Fruit fly (Drosophila melanogaster) Kc167 (cell line): Measurements from ENCODE around the gene CG43386.

ENCODE experiments used
- Myc ChIP-seq: fragments of >200 bp; optimal IDR thresholded peaks from 2 replicates; lab custom pipeline; 2017; ENCODE audit warnings: missing external identifiers
- psq ChIP-seq: fragments of >200 bp; optimal IDR thresholded peaks from 2 replicates; lab custom pipeline; 2017; ENCODE audit warnings: missing external identifiers

- TF ChIP-seq psq (lab: Kevin White, UChicago) (no peak), Myc (lab: Kevin White, UChicago) (no peak)
These were observed 32.8 kb upstream of the CG43386 start, which contains the start of gene Dna2 for dm6 chrX:10009794-10010614.
